Fruit fly (Drosophila melanogaster): Measurements from ENCODE around the gene Amun.
A peak's percentile ranks its signal among the peaks of the same experiment; 100 is the strongest.

Amun gene

DNA sequence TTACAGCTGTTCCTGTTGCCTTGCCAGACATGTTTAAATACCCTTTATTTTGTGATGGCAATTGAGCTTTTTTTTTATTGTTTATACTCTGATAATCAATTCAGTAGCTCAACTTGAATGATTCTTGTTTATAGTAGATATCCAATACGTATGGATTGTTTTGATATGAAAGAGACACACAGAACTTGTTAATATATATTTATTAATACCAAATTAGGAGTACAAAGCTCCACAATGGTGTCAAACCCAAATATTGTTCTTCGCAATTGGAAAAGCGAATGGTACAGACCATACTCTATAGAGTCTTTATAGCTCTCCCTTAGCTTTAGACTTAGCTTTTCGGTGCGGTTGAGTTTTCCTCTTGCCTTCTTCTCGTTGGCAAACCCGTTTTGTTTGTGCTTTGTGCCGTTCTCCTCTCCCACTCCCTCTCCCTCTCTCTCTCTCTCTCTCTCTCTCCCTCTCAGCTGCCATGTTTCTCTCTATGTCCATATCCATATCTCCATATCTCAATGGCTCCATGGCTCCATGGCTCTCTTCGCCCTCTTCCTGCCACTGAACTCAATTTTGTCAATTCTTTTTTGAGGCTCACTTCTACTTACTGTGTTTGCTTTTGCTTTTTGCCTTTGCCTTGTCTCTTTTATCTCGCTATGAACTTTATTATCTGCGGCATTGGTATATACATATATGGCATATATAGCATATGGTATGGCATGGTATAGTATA is 29.3 kb downstream of the Amun start:
- TF ChIP-seq psq (GFP tag; optimal IDR thresholded peaks at IDR 0.05), result peak; percentile 93
- TF ChIP-seq ey (GFP tag; optimal IDR thresholded peaks at IDR 0.05), result peak; percentile 70
- TF ChIP-seq Dif (GFP tag; optimal IDR thresholded peaks at IDR 0.05; ENCODE audit: partially characterized antibody), result peak; percentile 95
- TF ChIP-seq Abd-B (GFP tag; optimal IDR thresholded peaks at IDR 0.05), result no peak
- peak; percentile 77 for TF ChIP-seq dmrt93B (GFP tag; optimal IDR thresholded peaks at IDR 0.05)
- no peak for TF ChIP-seq CG32264 (GFP tag; optimal IDR thresholded peaks at IDR 0.05)
- TF ChIP-seq Myc (optimal IDR thresholded peaks at IDR 0.05), result no peak
- peak; percentile 78 for TF ChIP-seq rgr (GFP tag; optimal IDR thresholded peaks at IDR 0.05)
- TF ChIP-seq Vsx2 (GFP tag; optimal IDR thresholded peaks at IDR 0.05; ENCODE audit: partially characterized antibody), result no peak
- no peak for TF ChIP-seq Mio (GFP tag; optimal IDR thresholded peaks at IDR 0.05)
- TF ChIP-seq tai (GFP tag; optimal IDR thresholded peaks at IDR 0.05), result no peak
- TF ChIP-seq woc (GFP tag; optimal IDR thresholded peaks at IDR 0.05), result peak; percentile 78
- TF ChIP-seq pan (optimal IDR thresholded peaks at IDR 0.05), result no peak
- peak; percentile 83 for TF ChIP-seq Sp1 (GFP tag; optimal IDR thresholded peaks at IDR 0.05)
- TF ChIP-seq Jra (GFP tag; optimal IDR thresholded peaks at IDR 0.05), result peak; percentile 15
- no peak for TF ChIP-seq CrebA (GFP tag; optimal IDR thresholded peaks at IDR 0.05; ENCODE audit: borderline replicate concordance)
- peak; percentile 74 for TF ChIP-seq HLH106 (tag; optimal IDR thresholded peaks at IDR 0.05)
- TF ChIP-seq br (GFP tag; optimal IDR thresholded peaks at IDR 0.05), result peak; percentile 76
- peak; percentile 73 to 95 for TF ChIP-seq dl (GFP tag; optimal IDR thresholded peaks at IDR 0.05; ENCODE audit: insufficient read depth in 1 of 2, partially characterized antibody in 2 of 2)
- TF ChIP-seq N (GFP tag; optimal IDR thresholded peaks at IDR 0.05), result no peak
- no peak for TF ChIP-seq usp (GFP tag; optimal IDR thresholded peaks at IDR 0.05)
- no peak for TF ChIP-seq jim (GFP tag; optimal IDR thresholded peaks at IDR 0.05)
- peak; percentile 74 for TF ChIP-seq Hnf4 (GFP tag; optimal IDR thresholded peaks at IDR 0.05)
- TF ChIP-seq lola (GFP tag; optimal IDR thresholded peaks at IDR 0.05), result no peak
- TF ChIP-seq h (GFP tag; optimal IDR thresholded peaks at IDR 0.05), result peak; percentile 87
- TF ChIP-seq Hr83 (GFP tag; optimal IDR thresholded peaks at IDR 0.05; ENCODE audit: poor library complexity, severe bottlenecking), result peak; percentile 64
- TF ChIP-seq sage (GFP tag; optimal IDR thresholded peaks at IDR 0.05), result peak; percentile 22
- no peak for TF ChIP-seq Dfd (GFP tag; optimal IDR thresholded peaks at IDR 0.05)
- peak; percentile 82 for TF ChIP-seq fru (GFP tag; optimal IDR thresholded peaks at IDR 0.05)
- peak; percentile 82 for TF ChIP-seq OdsH (GFP tag; optimal IDR thresholded peaks at IDR 0.05)
- TF ChIP-seq foxo (GFP tag; optimal IDR thresholded peaks at IDR 0.05), result peak in 1 of 2 experiments; percentile 86
- no peak for TF ChIP-seq CG9705 (GFP tag; optimal IDR thresholded peaks at IDR 0.05)
- no peak for TF ChIP-seq GATAd (GFP tag; optimal IDR thresholded peaks at IDR 0.05)
- no peak for TF ChIP-seq Hr78 (GFP tag; optimal IDR thresholded peaks at IDR 0.05)
- no peak for TF ChIP-seq dsf (GFP tag; optimal IDR thresholded peaks at IDR 0.05; ENCODE audit: borderline replicate concordance)
- TF ChIP-seq sv (GFP tag; optimal IDR thresholded peaks at IDR 0.05), result no peak
- peak; percentile 36 for TF ChIP-seq brk (GFP tag; optimal IDR thresholded peaks at IDR 0.05)
- TF ChIP-seq Rel (GFP tag; optimal IDR thresholded peaks at IDR 0.05), result no peak
- no peak for TF ChIP-seq Rel (tag; optimal IDR thresholded peaks at IDR 0.05)

DNA sequence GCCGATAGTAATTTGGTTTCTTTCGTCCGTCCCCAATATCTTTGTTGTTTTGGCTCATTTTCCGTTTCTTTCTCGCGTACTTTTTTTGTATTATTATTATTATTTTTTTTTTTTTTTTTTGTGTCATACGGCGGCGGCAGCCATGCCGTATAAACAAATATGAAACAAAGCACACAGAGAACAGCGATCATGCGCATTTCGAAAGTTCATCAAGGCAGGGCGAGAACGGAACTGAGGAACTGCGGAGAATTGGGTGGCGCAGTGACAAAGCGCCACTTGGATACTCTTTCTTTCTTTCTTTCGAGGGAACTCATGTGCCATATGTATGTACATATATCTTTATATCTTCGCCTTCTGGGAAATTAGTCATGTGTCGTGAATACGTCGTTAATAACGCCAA is 30.9 kb downstream of the Amun start:
- TF ChIP-seq foxo (GFP tag; optimal IDR thresholded peaks at IDR 0.05) (peak in 1 of 2 experiments; percentile 34), dsf (GFP tag; optimal IDR thresholded peaks at IDR 0.05; ENCODE audit: borderline replicate concordance) (no peak), jim (GFP tag; optimal IDR thresholded peaks at IDR 0.05) (no peak), Hnf4 (GFP tag; optimal IDR thresholded peaks at IDR 0.05) (peak; percentile 51), Rel (GFP tag; optimal IDR thresholded peaks at IDR 0.05) (peak; percentile 64), Rel (tag; optimal IDR thresholded peaks at IDR 0.05) (peak; percentile 56), Myc (optimal IDR thresholded peaks at IDR 0.05) (no peak), GATAd (GFP tag; optimal IDR thresholded peaks at IDR 0.05) (no peak), Hr83 (GFP tag; optimal IDR thresholded peaks at IDR 0.05; ENCODE audit: poor library complexity, severe bottlenecking) (peak; percentile 73), brk (GFP tag; optimal IDR thresholded peaks at IDR 0.05) (peak; percentile 26), rgr (GFP tag; optimal IDR thresholded peaks at IDR 0.05) (peak; percentile 61), Dif (GFP tag; optimal IDR thresholded peaks at IDR 0.05; ENCODE audit: partially characterized antibody) (no peak), Jra (GFP tag; optimal IDR thresholded peaks at IDR 0.05) (no peak), psq (GFP tag; optimal IDR thresholded peaks at IDR 0.05) (peak; percentile 75), h (GFP tag; optimal IDR thresholded peaks at IDR 0.05) (peak; percentile 49), woc (GFP tag; optimal IDR thresholded peaks at IDR 0.05) (peak; percentile 70), ey (GFP tag; optimal IDR thresholded peaks at IDR 0.05) (peak; percentile 19), CrebA (GFP tag; optimal IDR thresholded peaks at IDR 0.05; ENCODE audit: borderline replicate concordance) (no peak), sage (GFP tag; optimal IDR thresholded peaks at IDR 0.05) (peak; percentile 8), OdsH (GFP tag; optimal IDR thresholded peaks at IDR 0.05) (peak; percentile 25), dmrt93B (GFP tag; optimal IDR thresholded peaks at IDR 0.05) (peak; percentile 17), Abd-B (GFP tag; optimal IDR thresholded peaks at IDR 0.05) (no peak), Sp1 (GFP tag; optimal IDR thresholded peaks at IDR 0.05) (peak; percentile 59), N (GFP tag; optimal IDR thresholded peaks at IDR 0.05) (no peak), fru (GFP tag; optimal IDR thresholded peaks at IDR 0.05) (peak; percentile 40)

Data from whole organism, wandering third instar larva.